Fruit fly (Drosophila melanogaster): ENCODE measurements around the gene Hk.

Gene Hk

DNA sequence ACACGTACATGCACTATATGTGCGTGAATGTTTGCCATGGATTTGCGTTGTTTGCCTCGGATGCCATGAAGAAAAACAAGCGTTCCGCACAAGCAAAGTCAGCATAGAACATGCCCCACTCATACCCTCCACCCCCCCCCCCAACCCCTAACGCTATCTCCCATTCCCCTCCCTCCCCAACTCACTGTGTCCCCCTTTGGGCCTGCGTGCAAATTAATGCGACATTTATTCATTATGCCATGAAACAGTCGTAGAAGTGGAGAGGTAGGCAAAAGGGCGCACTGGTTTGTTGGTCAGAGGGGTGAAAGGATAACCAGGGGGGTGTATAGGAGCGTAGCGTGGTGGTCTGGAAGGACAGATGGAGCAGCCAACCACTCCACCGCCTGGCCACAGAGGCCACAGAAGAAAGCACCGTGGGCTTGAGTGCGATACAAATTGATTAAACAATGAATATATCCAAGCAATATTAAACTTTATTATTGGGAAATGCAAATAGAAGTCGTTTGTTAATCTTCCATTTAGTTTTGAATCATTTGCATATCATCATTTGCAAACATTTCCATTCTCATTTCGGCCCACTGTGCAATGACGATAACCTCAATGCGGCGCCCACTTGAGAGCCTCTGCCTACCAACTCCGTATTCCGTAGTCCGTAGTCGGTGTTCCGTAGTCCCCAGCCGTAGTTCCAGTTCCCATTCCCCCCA, 78.8 kb downstream of the Hk start (continued):
- peak; percentile 10 for TF ChIP-seq CG17829 (tag; optimal IDR thresholded peaks at IDR 0.05)
- TF ChIP-seq HmgZ (tag; optimal IDR thresholded peaks at IDR 0.05) = no peak
- TF ChIP-seq vnd (GFP tag; IDR thresholded peaks at IDR 0.05; ENCODE audit: partially characterized antibody) = no peak
- no peak for TF ChIP-seq insv (GFP tag; optimal IDR thresholded peaks at IDR 0.05)
- no peak for TF ChIP-seq chif (GFP tag; optimal IDR thresholded peaks at IDR 0.05)
- peak; percentile 43; the same call in 1 of the 2 replicates for TF ChIP-seq ttk (GFP tag; IDR thresholded peaks at IDR 0.05)
- no peak for TF ChIP-seq salm (tag; optimal IDR thresholded peaks at IDR 0.05)
- peak; percentile 71 for TF ChIP-seq row (GFP tag; IDR thresholded peaks at IDR 0.05)
- TF ChIP-seq B-H2 (GFP tag; optimal IDR thresholded peaks at IDR 0.05) = no peak
- TF ChIP-seq CHES-1-like (GFP tag; optimal IDR thresholded peaks at IDR 0.05) = no peak
- TF ChIP-seq CG14050 (GFP tag; IDR thresholded peaks at IDR 0.05) = no peak
- peak; percentile 43; the same call in 1 of the 3 replicates for TF ChIP-seq Mrtf (GFP tag; IDR thresholded peaks at IDR 0.05)
- no peak for TF ChIP-seq CG3995 (GFP tag; optimal IDR thresholded peaks at IDR 0.05)
- TF ChIP-seq CG9215 (GFP tag; IDR thresholded peaks at IDR 0.05) = peak; percentile 70
- TF ChIP-seq sug (tag; optimal IDR thresholded peaks at IDR 0.05) = no peak
- TF ChIP-seq NC2α (GFP tag; optimal IDR thresholded peaks at IDR 0.05) = no peak
- TF ChIP-seq CkIIα-i1 (GFP tag; IDR thresholded peaks at IDR 0.05) = no peak
- TF ChIP-seq nom (GFP tag; optimal IDR thresholded peaks at IDR 0.05) = no peak
- TF ChIP-seq CG2120 (GFP tag; optimal IDR thresholded peaks at IDR 0.05) = peak; percentile 81
- no peak for TF ChIP-seq CG1603 (tag; optimal IDR thresholded peaks at IDR 0.05)
- TF ChIP-seq Opbp (GFP tag; IDR thresholded peaks at IDR 0.05; ENCODE audit: partially characterized antibody) = no peak
- TF ChIP-seq CG4360 (GFP tag; IDR thresholded peaks at IDR 0.05) = no peak
- no peak for TF ChIP-seq pzg (GFP tag; optimal IDR thresholded peaks at IDR 0.05)
- TF ChIP-seq Dll (GFP tag; IDR thresholded peaks at IDR 0.05; ENCODE audit: partially characterized antibody) = no peak
- no peak for TF ChIP-seq BEAF-32 (GFP tag; optimal IDR thresholded peaks at IDR 0.05)
- TF ChIP-seq ap (GFP tag; IDR thresholded peaks at IDR 0.05) = peak; percentile 43
- TF ChIP-seq CG34422 (GFP tag; IDR thresholded peaks at IDR 0.05) = 0 out of 3 replicates have a peak, but pooled peaks have one; percentile 38
- no peak for TF ChIP-seq CG7745 (tag; optimal IDR thresholded peaks at IDR 0.05)
- no peak for TF ChIP-seq wor (GFP tag; IDR thresholded peaks at IDR 0.05)
- TF ChIP-seq lmd (GFP tag; IDR thresholded peaks at IDR 0.05) = peak; percentile 68
- TF ChIP-seq tap (tag; optimal IDR thresholded peaks at IDR 0.05) = no peak
- TF ChIP-seq hbn (GFP tag; IDR thresholded peaks at IDR 0.05; ENCODE audit: partially characterized antibody) = no peak
- TF ChIP-seq lab (GFP tag; optimal IDR thresholded peaks at IDR 0.05) = peak; percentile 85
- no peak for TF ChIP-seq ATbp (GFP tag; optimal IDR thresholded peaks at IDR 0.05)
- no peak for TF ChIP-seq CG8388 (GFP tag; optimal IDR thresholded peaks at IDR 0.05)
- no peak for TF ChIP-seq D19A (tag; optimal IDR thresholded peaks at IDR 0.05)
- TF ChIP-seq crc (GFP tag; optimal IDR thresholded peaks at IDR 0.05) = no peak
- TF ChIP-seq CG10959 (GFP tag; IDR thresholded peaks at IDR 0.05) = no peak
- TF ChIP-seq Vsx1 (GFP tag; optimal IDR thresholded peaks at IDR 0.05) = no peak
- no peak for TF ChIP-seq CG13775 (GFP tag; optimal IDR thresholded peaks at IDR 0.05)
- no peak for TF ChIP-seq Nf-YB (GFP tag; optimal IDR thresholded peaks at IDR 0.05)
- TF ChIP-seq Sox102F (GFP tag; optimal IDR thresholded peaks at IDR 0.05) = peak; percentile 14
- TF ChIP-seq crp (GFP tag; optimal IDR thresholded peaks at IDR 0.05) = no peak
- TF ChIP-seq trh (GFP tag; optimal IDR thresholded peaks at IDR 0.05) = no peak
- TF ChIP-seq chm (GFP tag; IDR thresholded peaks at IDR 0.05) = no peak
- TF ChIP-seq zen (tag; optimal IDR thresholded peaks at IDR 0.05) = no peak
- no peak for TF ChIP-seq CG1832 (GFP tag; optimal IDR thresholded peaks at IDR 0.05)
- TF ChIP-seq sqz (GFP tag; optimal IDR thresholded peaks at IDR 0.05) = no peak
- TF ChIP-seq CG9727 (GFP tag; optimal IDR thresholded peaks at IDR 0.05) = peak; percentile 27

Measured in whole organism, embryonic.